Worm (Caenorhabditis elegans) whole organism, late embryonic: Measurements from ENCODE around the gene F59A6.13.
A peak's percentile ranks its signal among the peaks of the same experiment; 100 is the strongest.

Source experiments
- K09A11.1 ChIP-seq: sonication (generic microtip); optimal IDR thresholded peaks from 2 replicates; lab custom pipeline; 2017; ENCODE audit warnings: antibody characterized with exemption, mild to moderate bottlenecking, missing genetic modification characterization, missing compliant biosample characterization; ENCODE audit not compliant: insufficient read depth
- T23F11.4 ChIP-seq: fragments of 200-800 bp; sonication (Bioruptor generic); optimal IDR thresholded peaks from 2 replicates; lab custom pipeline; 2018; ENCODE audit warnings: mild to moderate bottlenecking, missing genetic modification characterization, missing compliant biosample characterization
- Y22D7AL.16 ChIP-seq: sonication (generic microtip); optimal IDR thresholded peaks from 2 replicates; lab custom pipeline; 2016; ENCODE audit warnings: missing genetic modification characterization, missing compliant biosample characterization
- ahr-1 ChIP-seq: sonication (generic microtip); optimal IDR thresholded peaks from 2 replicates; lab custom pipeline; 2016; ENCODE audit warnings: missing genetic modification characterization, missing compliant biosample characterization
- ceh-14 ChIP-seq: sonication (generic microtip); optimal IDR thresholded peaks from 2 replicates; lab custom pipeline; 2016; ENCODE audit warnings: missing genotype, missing genetic modification characterization, missing compliant biosample characterization
- ceh-19 ChIP-seq: fragments of 200-800 bp; sonication (Bioruptor generic); optimal IDR thresholded peaks from 2 replicates; lab custom pipeline; 2018; ENCODE audit warnings: mild to moderate bottlenecking, missing genetic modification characterization, missing compliant biosample characterization
- ceh-24 ChIP-seq: sonication (generic microtip); optimal IDR thresholded peaks from 2 replicates; lab custom pipeline; 2016; ENCODE audit warnings: mild to moderate bottlenecking, missing genetic modification characterization, missing compliant biosample characterization
- ceh-30 ChIP-seq: fragments of 150-350 bp; optimal IDR thresholded peaks from 2 replicates; lab custom pipeline; 2014; ENCODE audit warnings: missing biosample characterization, missing genetic modification characterization
- ceh-31 ChIP-seq: sonication (generic microtip); optimal IDR thresholded peaks from 2 replicates; lab custom pipeline; 2016; ENCODE audit warnings: missing genetic modification characterization, missing compliant biosample characterization
- ceh-34 ChIP-seq: sonication (generic microtip); optimal IDR thresholded peaks from 2 replicates; lab custom pipeline; 2016; ENCODE audit warnings: mild to moderate bottlenecking, missing genetic modification characterization, missing compliant biosample characterization
- ceh-45 ChIP-seq: fragments of 200-800 bp; sonication (Bioruptor generic); IDR thresholded peaks from 2 replicates; pipeline ENCODE4 v1.3.6; 2022; ENCODE audit warnings: missing genetic modification reagents, missing genetic modification characterization, missing compliant biosample characterization
- ceh-48 ChIP-seq: sonication (generic microtip); optimal IDR thresholded peaks from 2 replicates; lab custom pipeline; 2016; ENCODE audit warnings: missing genetic modification characterization, inconsistent platforms, missing compliant biosample characterization
- ceh-9 ChIP-seq: sonication (generic microtip); optimal IDR thresholded peaks from 2 replicates; lab custom pipeline; 2016; ENCODE audit warnings: mild to moderate bottlenecking, missing genetic modification characterization, inconsistent platforms, missing compliant biosample characterization
- dmd-4 ChIP-seq: sonication (generic microtip); optimal IDR thresholded peaks from 2 replicates; lab custom pipeline; 2016; ENCODE audit warnings: borderline replicate concordance, missing genetic modification characterization, missing compliant biosample characterization
- dve-1 ChIP-seq: sonication (generic microtip); optimal IDR thresholded peaks from 2 replicates; lab custom pipeline; 2017; ENCODE audit warnings: antibody characterized with exemption, mild to moderate bottlenecking, missing genetic modification characterization, missing compliant biosample characterization
- elt-2 ChIP-seq: sonication (generic microtip); optimal IDR thresholded peaks from 2 replicates; lab custom pipeline; 2016; ENCODE audit warnings: missing genetic modification reagents, missing genetic modification characterization, missing compliant biosample characterization
- elt-4 ChIP-seq: sonication (generic microtip); optimal IDR thresholded peaks from 2 replicates; lab custom pipeline; 2016; ENCODE audit warnings: missing genetic modification characterization, missing compliant biosample characterization
- fax-1 ChIP-seq: sonication (generic microtip); optimal IDR thresholded peaks from 2 replicates; lab custom pipeline; 2016; ENCODE audit warnings: missing genotype, missing genetic modification characterization, missing compliant biosample characterization
- fkh-10 ChIP-seq: fragments of 150-350 bp; optimal IDR thresholded peaks from 2 replicates; lab custom pipeline; 2014; ENCODE audit warnings: missing biosample characterization, missing genetic modification reagents, missing genetic modification characterization
- fkh-6 ChIP-seq: sonication (generic microtip); optimal IDR thresholded peaks from 2 replicates; lab custom pipeline; 2016; ENCODE audit warnings: missing genetic modification characterization, missing compliant biosample characterization
- gmeb-2 ChIP-seq: sonication (generic microtip); optimal IDR thresholded peaks from 2 replicates; lab custom pipeline; 2016; ENCODE audit warnings: missing genetic modification characterization, inconsistent platforms, missing compliant biosample characterization
- hlh-13 ChIP-seq: fragments of 200-800 bp; sonication (Bioruptor generic); optimal IDR thresholded peaks from 2 replicates; lab custom pipeline; 2018; ENCODE audit warnings: mild to moderate bottlenecking, missing genetic modification characterization, missing compliant biosample characterization
- hlh-30 ChIP-seq: sonication (generic microtip); optimal IDR thresholded peaks from 2 replicates; lab custom pipeline; 2017; ENCODE audit warnings: antibody characterized with exemption, missing genetic modification characterization, missing compliant biosample characterization; ENCODE audit not compliant: insufficient read depth
- lim-6 ChIP-seq: sonication (generic microtip); optimal IDR thresholded peaks from 2 replicates; lab custom pipeline; 2016; ENCODE audit warnings: missing genetic modification characterization, missing compliant biosample characterization
- lin-11 ChIP-seq: fragments of 200-800 bp; sonication (Bioruptor generic); optimal IDR thresholded peaks from 2 replicates; lab custom pipeline; 2018; ENCODE audit warnings: mild to moderate bottlenecking, missing genetic modification characterization, missing compliant biosample characterization
- madf-2 ChIP-seq: sonication (generic microtip); optimal IDR thresholded peaks from 2 replicates; lab custom pipeline; 2017; ENCODE audit warnings: missing genetic modification characterization, missing compliant biosample characterization
- mec-3 ChIP-seq: sonication (generic microtip); optimal IDR thresholded peaks from 2 replicates; lab custom pipeline; 2016; ENCODE audit warnings: borderline replicate concordance, missing genetic modification characterization, missing compliant biosample characterization
- nfya-1 ChIP-seq: sonication (generic microtip); optimal IDR thresholded peaks from 2 replicates; lab custom pipeline; 2017; ENCODE audit warnings: missing genetic modification characterization, mild to moderate bottlenecking, missing compliant biosample characterization, antibody characterized with exemption, moderate library complexity
- nhr-11 ChIP-seq: fragments of 150-350 bp; optimal IDR thresholded peaks from 2 replicates; lab custom pipeline; 2014; ENCODE audit warnings: missing biosample characterization, missing genetic modification characterization
- nhr-232 ChIP-seq: sonication (generic microtip); optimal IDR thresholded peaks from 2 replicates; lab custom pipeline; 2016; ENCODE audit warnings: missing genetic modification characterization, missing compliant biosample characterization
- npax-4 ChIP-seq: sonication (generic microtip); optimal IDR thresholded peaks from 2 replicates; lab custom pipeline; 2016; ENCODE audit warnings: missing genetic modification characterization, missing compliant biosample characterization
- odd-2 ChIP-seq: sonication (generic microtip); optimal IDR thresholded peaks from 2 replicates; lab custom pipeline; 2017; ENCODE audit warnings: antibody characterized with exemption, mild to moderate bottlenecking, missing genetic modification characterization, missing compliant biosample characterization
- pat-9 ChIP-seq: fragments of 200-800 bp; sonication (Bioruptor generic); optimal IDR thresholded peaks from 2 replicates; lab custom pipeline; 2018; ENCODE audit warnings: mild to moderate bottlenecking, missing genetic modification characterization, moderate library complexity, missing compliant biosample characterization
- pax-1 ChIP-seq: fragments of 150-350 bp; optimal IDR thresholded peaks from 2 replicates; lab custom pipeline; 2014; ENCODE audit warnings: missing biosample characterization, missing genetic modification characterization
- pha-2 ChIP-seq: sonication (generic microtip); optimal IDR thresholded peaks from 2 replicates; lab custom pipeline; 2017; ENCODE audit warnings: mild to moderate bottlenecking, missing genetic modification characterization, missing compliant biosample characterization
- pha-4 ChIP-seq: fragments of 150-350 bp; optimal IDR thresholded peaks from 2 replicates; lab custom pipeline; 2018; ENCODE audit warnings: missing biosample characterization, missing genetic modification reagents, missing genetic modification characterization
- ref-2 ChIP-seq: sonication (generic microtip); optimal IDR thresholded peaks from 2 replicates; lab custom pipeline; 2016; ENCODE audit warnings: missing genetic modification characterization, missing compliant biosample characterization
- rnt-1 ChIP-seq: sonication (generic microtip); optimal IDR thresholded peaks from 2 replicates; lab custom pipeline; 2016; ENCODE audit warnings: missing genetic modification characterization, missing compliant biosample characterization
- sox-2 ChIP-seq: fragments of 200-800 bp; sonication (Bioruptor generic); IDR thresholded peaks from 2 replicates; pipeline ENCODE4 v1.3.6; 2022; ENCODE audit warnings: missing genetic modification reagents, missing genetic modification characterization, missing compliant biosample characterization
- tbx-2 ChIP-seq: sonication (generic microtip); optimal IDR thresholded peaks from 2 replicates; lab custom pipeline; 2016; ENCODE audit warnings: missing genetic modification characterization, missing compliant biosample characterization
- tbx-7 ChIP-seq: sonication (generic microtip); optimal IDR thresholded peaks from 2 replicates; lab custom pipeline; 2016; ENCODE audit warnings: missing genotype, missing genetic modification characterization, missing compliant biosample characterization
- ttx-3 ChIP-seq: sonication (generic microtip); optimal IDR thresholded peaks from 2 replicates; lab custom pipeline; 2016; ENCODE audit warnings: missing genetic modification reagents, missing genetic modification characterization, missing compliant biosample characterization
- unc-3 ChIP-seq, 2 experiments: fragments of 200-800 bp in 1 of 2; sonication (Bioruptor generic) in 1 of 2; sonication (generic microtip) in 1 of 2; conservative IDR thresholded peaks in 1 of 2; optimal IDR thresholded peaks in 1 of 2; 2 replicates each; pipeline versions ENCODE4 v1.3.6 to Lab custom; 2016 to 2022; ENCODE audit warnings: missing compliant biosample characterization in 2 of 2, missing genetic modification characterization in 2 of 2, missing genetic modification reagents in 1 of 2
- unc-55 ChIP-seq: sonication (generic microtip); optimal IDR thresholded peaks from 2 replicates; lab custom pipeline; 2017; ENCODE audit warnings: missing biosample characterization, missing genetic modification reagents, missing genetic modification characterization

Gene F59A6.13

DNA sequence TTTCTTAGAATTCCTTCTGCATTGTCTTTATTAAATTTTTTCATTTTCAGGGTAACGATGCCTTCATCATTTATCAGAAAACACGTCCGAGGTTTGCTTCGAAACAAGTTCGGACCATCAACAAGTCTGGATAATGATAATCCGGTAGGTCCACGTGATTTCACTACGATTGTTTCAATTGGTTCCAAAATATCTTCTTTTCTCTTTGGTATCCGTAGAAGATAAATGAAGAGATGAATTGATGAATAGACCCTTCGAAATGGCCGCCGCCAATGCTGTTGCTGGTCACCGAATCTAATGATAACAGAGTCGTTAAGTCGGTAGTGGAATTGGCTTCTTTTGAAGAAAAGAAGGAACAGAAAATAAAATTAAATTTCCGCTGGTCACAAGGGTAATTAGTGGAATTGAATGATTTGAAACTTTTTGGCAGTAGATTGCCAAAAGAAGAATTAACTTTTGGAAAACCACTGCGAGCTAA, 27.3 kb downstream of the F59A6.13 start, which contains the start of gene F33G12.6:
Gene F33G12.6, plus strand, starts transcription at position 51 of the 478 bp plus-strand sequence.
- TF ChIP-seq elt-2 (tag; lab: Kevin White, UChicago) (no peak), tbx-2 (tag; lab: Kevin White, UChicago) (no peak), hlh-13 (GFP tag; lab: Kevin White, UChicago) (no peak)
- TF ChIP-seq, all 69 proteins: peak for 0

ce11 chrII:5050776-5051175, 28.2 kb downstream of the F59A6.13 start:
- TF ChIP-seq T23F11.4 (GFP tag; lab: Kevin White, UChicago) (no peak), ceh-9 (tag; lab: Kevin White, UChicago) (no peak), ahr-1 (tag; lab: Kevin White, UChicago) (no peak), dmd-4 (tag; lab: Kevin White, UChicago) (no peak), ceh-34 (tag; lab: Kevin White, UChicago) (no peak), madf-2 (tag; lab: Kevin White, UChicago) (no peak), rnt-1 (tag; lab: Kevin White, UChicago) (no peak), gmeb-2 (tag; lab: Kevin White, UChicago) (no peak), unc-3 (GFP tag; conservative IDR thresholded peaks at IDR 0.05; lab: Robert Waterston, UW) (no peak), unc-3 (tag; optimal IDR thresholded peaks at IDR 0.05; lab: Kevin White, UChicago) (no peak), K09A11.1 (tag; lab: Kevin White, UChicago) (no peak), nhr-11 (tag; lab: Kevin White, UChicago) (no peak), npax-4 (tag; lab: Kevin White, UChicago) (no peak), lin-11 (no peak), dve-1 (tag; lab: Kevin White, UChicago) (no peak)
- TF ChIP-seq, all 69 proteins: peak for 0

ce11 chrII:5055129-5055666, 32.6 kb downstream of the F59A6.13 start, which contains the start of the genes ify-1 and rpl-22:
TSS of gene ify-1 (minus strand) at chrII:5055179.
TSS of gene rpl-22 (plus strand) at chrII:5055616.
- TF ChIP-seq unc-3 (GFP tag; conservative IDR thresholded peaks at IDR 0.05; lab: Robert Waterston, UW) = no peak
- no peak for TF ChIP-seq unc-3 (tag; optimal IDR thresholded peaks at IDR 0.05; lab: Kevin White, UChicago)
- TF ChIP-seq lin-11 = no peak
- no peak for TF ChIP-seq nhr-11 (tag; lab: Kevin White, UChicago)
- peak; percentile 51 for TF ChIP-seq ceh-34 (tag; lab: Kevin White, UChicago)
- peak; percentile 66 for TF ChIP-seq ceh-30 (tag; lab: Kevin White, UChicago)
- TF ChIP-seq npax-4 (tag; lab: Kevin White, UChicago) = no peak
- no peak for TF ChIP-seq Y22D7AL.16 (tag; lab: Kevin White, UChicago)
- peak; percentile 20 for TF ChIP-seq ceh-19 (GFP tag; lab: Kevin White, UChicago)
- no peak for TF ChIP-seq ahr-1 (tag; lab: Kevin White, UChicago)
- TF ChIP-seq pha-4 (tag; lab: Kevin White, UChicago) = no peak
- no peak for TF ChIP-seq lim-6 (tag; lab: Kevin White, UChicago)
- TF ChIP-seq elt-4 (tag; lab: Kevin White, UChicago) = no peak
- TF ChIP-seq pha-2 (tag; lab: Kevin White, UChicago) = no peak
- TF ChIP-seq dmd-4 (tag; lab: Kevin White, UChicago) = no peak
- peak; percentile 87 for TF ChIP-seq ceh-31 (tag; lab: Kevin White, UChicago)
- no peak for TF ChIP-seq pat-9 (tag; lab: Kevin White, UChicago)
- TF ChIP-seq ceh-48 (tag; lab: Kevin White, UChicago) = peak; percentile 97
- TF ChIP-seq fkh-10 (GFP tag; lab: Kevin White, UChicago) = no peak
- no peak for TF ChIP-seq fkh-6 (tag; lab: Kevin White, UChicago)
- peak; percentile 71 for TF ChIP-seq hlh-30 (tag; lab: Kevin White, UChicago)
- no peak for TF ChIP-seq nhr-232 (tag; lab: Kevin White, UChicago)
- no peak for TF ChIP-seq mec-3 (tag; lab: Kevin White, UChicago)
- TF ChIP-seq T23F11.4 (GFP tag; lab: Kevin White, UChicago) = no peak
- TF ChIP-seq hlh-13 (GFP tag; lab: Kevin White, UChicago) = no peak
- peak; percentile 70 for TF ChIP-seq tbx-2 (tag; lab: Kevin White, UChicago)
- TF ChIP-seq rnt-1 (tag; lab: Kevin White, UChicago) = peak; percentile 73
- peak; percentile 71 for TF ChIP-seq unc-55
- TF ChIP-seq ttx-3 = no peak
- TF ChIP-seq pax-1 (tag; lab: Kevin White, UChicago) = peak; percentile 68
- TF ChIP-seq ref-2 (tag; lab: Kevin White, UChicago) = peak; percentile 71
- peak; percentile 97 for TF ChIP-seq nfya-1 (tag; lab: Kevin White, UChicago)
- no peak for TF ChIP-seq ceh-24 (tag; lab: Kevin White, UChicago)
- no peak for TF ChIP-seq sox-2 (GFP tag; lab: Robert Waterston, UW)
- TF ChIP-seq odd-2 (tag; lab: Kevin White, UChicago) = no peak
- no peak for TF ChIP-seq ceh-14
- TF ChIP-seq ceh-9 (tag; lab: Kevin White, UChicago) = no peak
- peak; percentile 22 for TF ChIP-seq fax-1 (tag; lab: Kevin White, UChicago)
- TF ChIP-seq dve-1 (tag; lab: Kevin White, UChicago) = peak; percentile 82
- TF ChIP-seq tbx-7 (tag; lab: Kevin White, UChicago) = no peak
- no peak for TF ChIP-seq ceh-45 (GFP tag; lab: Robert Waterston, UW)
